Worm (Caenorhabditis elegans): ENCODE measurements around the gene F48G7.13.

F48G7.13 gene

DNA sequence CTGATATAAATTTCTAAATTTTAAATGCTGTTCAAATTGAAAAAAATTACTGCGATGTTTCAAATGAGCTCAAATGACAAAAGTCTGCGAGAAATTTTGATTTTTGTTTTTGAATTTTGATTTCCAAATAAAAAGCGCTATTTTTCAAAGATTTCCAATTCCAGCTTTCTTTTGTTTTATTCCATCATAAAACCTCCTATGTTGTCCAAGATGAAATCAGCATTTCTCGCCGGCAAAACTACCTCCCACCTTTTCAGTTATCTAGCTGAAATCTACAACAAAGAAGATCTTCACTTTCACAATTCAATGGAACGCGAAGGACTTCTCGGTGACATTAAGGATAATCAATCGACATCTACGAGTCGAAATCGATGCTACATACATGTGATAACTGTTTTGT lies 36.4 kb upstream of the F48G7.13 start, which contains the start of gene K06H6.4:
Gene K06H6.4 (plus strand): TSS at position 301 of the 400 bp plus-strand sequence.
- no peak for TF ChIP-seq snpc-4 (tag; optimal IDR thresholded peaks at IDR 0.05)
- no peak for TF ChIP-seq unc-120 (tag; optimal IDR thresholded peaks at IDR 0.05; ENCODE audit: poor library complexity, severe bottlenecking)
- no peak for TF ChIP-seq drap-1 (GFP tag; optimal IDR thresholded peaks at IDR 0.05)
- no peak for TF ChIP-seq mep-1 (tag; optimal IDR thresholded peaks at IDR 0.05)
- no peak for TF ChIP-seq sem-2 (GFP tag; optimal IDR thresholded peaks at IDR 0.05)
- no peak for TF ChIP-seq ces-1 (GFP tag; optimal IDR thresholded peaks at IDR 0.05)
- no peak for TF ChIP-seq elt-3 (tag; optimal IDR thresholded peaks at IDR 0.05)
- no peak for TF ChIP-seq cnd-1 (tag; optimal IDR thresholded peaks at IDR 0.05)
- no peak for TF ChIP-seq ham-2 (GFP tag; optimal IDR thresholded peaks at IDR 0.05)
- TF ChIP-seq blmp-1 (tag; optimal IDR thresholded peaks at IDR 0.05): no peak

DNA sequence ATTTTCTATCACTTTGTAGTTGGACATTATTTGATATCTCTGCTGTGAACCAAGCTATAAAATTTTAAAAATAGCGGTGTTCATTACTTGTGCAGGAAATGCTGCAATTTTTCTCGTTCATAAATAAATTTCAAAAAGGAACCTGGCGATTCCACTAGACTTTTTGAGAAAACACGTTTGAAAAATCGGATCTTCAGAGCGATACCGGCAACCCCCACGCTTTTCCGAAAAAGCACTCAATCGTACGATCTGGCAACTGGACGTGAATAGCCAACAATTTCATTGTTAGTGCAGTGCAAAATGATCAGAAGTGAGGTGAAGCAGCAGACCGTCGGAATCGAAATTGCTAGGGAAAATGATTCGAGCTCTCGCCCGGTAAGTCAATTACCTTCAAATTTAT lies 33.8 kb upstream of the F48G7.13 start, which contains the start of gene nstp-7:
Gene nstp-7 (plus strand): TSS at position 301 of the 400 bp plus-strand sequence.
- TF ChIP-seq hlh-1 (tag; optimal IDR thresholded peaks at IDR 0.05): no peak

DNA sequence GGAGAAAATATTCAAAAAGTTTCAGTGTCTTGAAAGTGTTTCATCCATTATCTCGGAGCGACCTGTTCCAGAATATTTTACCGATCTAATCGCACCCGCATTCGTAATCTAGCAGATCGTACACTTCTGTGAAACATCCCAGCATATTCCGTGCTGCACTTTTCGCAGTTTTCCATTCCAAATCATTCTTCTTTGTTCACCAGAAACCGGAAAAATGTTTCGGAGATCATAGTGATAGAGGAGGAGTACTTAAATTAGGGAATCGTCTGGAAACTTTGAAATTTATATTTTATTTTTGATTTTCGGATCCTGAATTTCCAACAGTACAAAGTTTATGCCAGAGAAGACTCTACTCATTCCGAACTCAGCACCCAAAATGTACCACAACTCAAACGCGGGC lies 29.9 kb upstream of the F48G7.13 start, which contains the start of gene K06H6.2:
Gene K06H6.2 (plus strand): TSS at position 301 of the 400 bp plus-strand sequence.
- TF ChIP-seq M03D4.4 (tag; optimal IDR thresholded peaks at IDR 0.05): no peak
- no peak for TF ChIP-seq ham-2 (GFP tag; optimal IDR thresholded peaks at IDR 0.05)
- no peak for TF ChIP-seq elt-3 (tag; optimal IDR thresholded peaks at IDR 0.05)
- TF ChIP-seq sem-2 (GFP tag; optimal IDR thresholded peaks at IDR 0.05): no peak
- TF ChIP-seq nhr-28 (tag; optimal IDR thresholded peaks at IDR 0.05): no peak
- TF ChIP-seq cnd-1 (tag; optimal IDR thresholded peaks at IDR 0.05): no peak
- TF ChIP-seq elt-1 (tag; optimal IDR thresholded peaks at IDR 0.05; ENCODE audit: borderline replicate concordance, insufficient read depth): peak; percentile 72
- no peak for TF ChIP-seq sptf-1 (tag; optimal IDR thresholded peaks at IDR 0.05)

ce11 chrV:587818-588217 lies 27.6 kb upstream of the F48G7.13 start, which contains the start of gene K06H6.1:
Gene K06H6.1, plus strand, starts transcription at chrV:588118.
- TF ChIP-seq pha-4 (tag; optimal IDR thresholded peaks at IDR 0.05) (no peak), ces-1 (GFP tag; optimal IDR thresholded peaks at IDR 0.05) (no peak), elt-3 (tag; optimal IDR thresholded peaks at IDR 0.05) (no peak), elt-1 (tag; optimal IDR thresholded peaks at IDR 0.05; ENCODE audit: borderline replicate concordance, insufficient read depth) (no peak)

- TF ChIP-seq unc-120 (tag; optimal IDR thresholded peaks at IDR 0.05; ENCODE audit: poor library complexity, severe bottlenecking) (no peak), elt-1 (tag; optimal IDR thresholded peaks at IDR 0.05; ENCODE audit: borderline replicate concordance, insufficient read depth) (no peak), snpc-4 (tag; optimal IDR thresholded peaks at IDR 0.05) (no peak), mls-2 (tag; optimal IDR thresholded peaks at IDR 0.05) (no peak), bed-3 (GFP tag; optimal IDR thresholded peaks at IDR 0.05) (no peak), blmp-1 (tag; optimal IDR thresholded peaks at IDR 0.05) (no peak), ces-1 (GFP tag; optimal IDR thresholded peaks at IDR 0.05) (no peak), hlh-1 (tag; optimal IDR thresholded peaks at IDR 0.05) (no peak), nhr-28 (tag; optimal IDR thresholded peaks at IDR 0.05) (no peak), M03D4.4 (tag; optimal IDR thresholded peaks at IDR 0.05) (no peak)
Measured at ce11 chrV:590182-590581, 25.2 kb upstream of the F48G7.13 start, which contains the start of gene ZK488.6. Gene ZK488.6, plus strand, starts transcription at chrV:590482.

DNA sequence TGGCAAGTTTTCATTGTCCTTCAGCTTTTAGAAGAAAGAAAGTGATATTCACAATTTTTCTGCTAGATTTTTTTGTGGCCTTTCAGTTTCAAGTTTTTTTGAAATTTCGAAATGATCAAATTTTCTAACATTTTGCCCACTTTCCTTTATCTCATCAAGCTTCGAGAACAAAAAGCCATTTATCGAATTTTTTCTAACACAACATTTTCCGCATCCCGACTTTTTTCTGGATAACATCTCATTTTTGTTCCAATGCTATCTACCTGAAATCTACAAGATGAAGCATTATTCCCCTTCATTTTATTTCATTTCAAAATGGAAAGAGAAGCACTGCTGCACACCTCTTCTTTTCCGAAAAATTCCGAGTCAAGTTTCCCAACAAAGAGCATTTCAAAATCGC lies 22.4 kb upstream of the F48G7.13 start, which contains the start of gene ZK488.5:
Gene ZK488.5 (plus strand): TSS at position 301 of the 400 bp plus-strand sequence.
- TF ChIP-seq sem-2 (GFP tag; optimal IDR thresholded peaks at IDR 0.05): no peak
- TF ChIP-seq flh-1 (GFP tag; optimal IDR thresholded peaks at IDR 0.05): no peak
- no peak for TF ChIP-seq mls-2 (tag; optimal IDR thresholded peaks at IDR 0.05)
- no peak for TF ChIP-seq mep-1 (tag; optimal IDR thresholded peaks at IDR 0.05)
- no peak for TF ChIP-seq ceh-39 (tag; optimal IDR thresholded peaks at IDR 0.05)
- no peak for TF ChIP-seq drap-1 (GFP tag; optimal IDR thresholded peaks at IDR 0.05)
- no peak for TF ChIP-seq sptf-1 (tag; optimal IDR thresholded peaks at IDR 0.05)
- no peak for TF ChIP-seq unc-39 (tag; optimal IDR thresholded peaks at IDR 0.05)
- TF ChIP-seq cnd-1 (tag; optimal IDR thresholded peaks at IDR 0.05): no peak
- TF ChIP-seq elt-3 (tag; optimal IDR thresholded peaks at IDR 0.05): no peak
- no peak for TF ChIP-seq pha-4 (tag; optimal IDR thresholded peaks at IDR 0.05)
- TF ChIP-seq ceh-43 (GFP tag; optimal IDR thresholded peaks at IDR 0.05): no peak
- no peak for TF ChIP-seq blmp-1 (tag; optimal IDR thresholded peaks at IDR 0.05)
- TF ChIP-seq unc-62 (GFP tag; optimal IDR thresholded peaks at IDR 0.05): no peak

- TF ChIP-seq mls-2 (tag; optimal IDR thresholded peaks at IDR 0.05) (no peak), nhr-12 (tag; optimal IDR thresholded peaks at IDR 0.05) (no peak), nhr-76 (tag; optimal IDR thresholded peaks at IDR 0.05) (no peak), snpc-4 (tag; optimal IDR thresholded peaks at IDR 0.05) (no peak), nhr-237 (tag; optimal IDR thresholded peaks at IDR 0.05) (no peak), ceh-43 (GFP tag; optimal IDR thresholded peaks at IDR 0.05) (no peak), zip-8 (tag; optimal IDR thresholded peaks at IDR 0.05) (no peak), bed-3 (GFP tag; optimal IDR thresholded peaks at IDR 0.05) (no peak), cnd-1 (tag; optimal IDR thresholded peaks at IDR 0.05) (no peak), unc-120 (tag; optimal IDR thresholded peaks at IDR 0.05; ENCODE audit: poor library complexity, severe bottlenecking) (no peak)
Measured at ce11 chrV:596923-597322, 18.5 kb upstream of the F48G7.13 start.

Data from whole organism, mixed stage, embryonic.